Fruit fly (Drosophila melanogaster) whole organism, wandering third instar larva: ENCODE data around the gene Rab9.

ENCODE experiments used
- CG32264 ChIP-seq: fragments of 200-800 bp; sonication (Bioruptor generic); optimal IDR thresholded peaks from 2 replicates; lab custom pipeline; 2016; ENCODE audit warnings: missing biosample characterization, missing genetic modification characterization
- CG9705 ChIP-seq: fragments of 200-800 bp; sonication (Bioruptor generic); optimal IDR thresholded peaks from 2 replicates; lab custom pipeline; 2018; ENCODE audit warnings: missing biosample characterization, mild to moderate bottlenecking, missing genetic modification characterization
- CrebA ChIP-seq: fragments of 200-800 bp; sonication (Bioruptor generic); optimal IDR thresholded peaks from 2 replicates; lab custom pipeline; 2016; ENCODE audit warnings: missing biosample characterization, mild to moderate bottlenecking, missing genetic modification characterization, borderline replicate concordance
- Dfd ChIP-seq: fragments of >200 bp; optimal IDR thresholded peaks from 2 replicates; lab custom pipeline; 2017; ENCODE audit warnings: missing biosample characterization, missing genetic modification characterization
- Dif ChIP-seq: fragments of 200-275, 200-300 bp; sonication (Bioruptor generic); optimal IDR thresholded peaks from 2 replicates; lab custom pipeline; 2018; ENCODE audit warnings: missing biosample characterization, missing genetic modification characterization; ENCODE audit not compliant: partially characterized antibody
- GATAd ChIP-seq: sonication (Bioruptor generic); optimal IDR thresholded peaks from 2 replicates; lab custom pipeline; 2016; ENCODE audit warnings: missing biosample characterization, missing genetic modification characterization
- HLH106 ChIP-seq: fragments of 200-800 bp; optimal IDR thresholded peaks from 3 replicates; lab custom pipeline; 2019; ENCODE audit warnings: missing biosample characterization, mild to moderate bottlenecking, missing genetic modification characterization, moderate library complexity
- Hnf4 ChIP-seq: fragments of 200-800 bp; sonication (Bioruptor generic); optimal IDR thresholded peaks from 2 replicates; lab custom pipeline; 2016; ENCODE audit warnings: missing biosample characterization, mild to moderate bottlenecking, missing genetic modification characterization
- Hr78 ChIP-seq: fragments of >200 bp; optimal IDR thresholded peaks from 2 replicates; lab custom pipeline; 2017; ENCODE audit warnings: missing biosample characterization, missing genetic modification characterization
- Hr83 ChIP-seq: fragments of 200-300 bp; sonication (Bioruptor generic); optimal IDR thresholded peaks from 2 replicates; lab custom pipeline; 2016; ENCODE audit warnings: missing biosample characterization, mild to moderate bottlenecking, missing genetic modification characterization, moderate library complexity; ENCODE audit not compliant: poor library complexity, severe bottlenecking
- Jra ChIP-seq: sonication (Bioruptor generic); optimal IDR thresholded peaks from 2 replicates; lab custom pipeline; 2016; ENCODE audit warnings: missing biosample characterization, missing genetic modification characterization
- Mio ChIP-seq: sonication (Bioruptor generic); optimal IDR thresholded peaks from 2 replicates; lab custom pipeline; 2016; ENCODE audit warnings: missing biosample characterization, missing genetic modification characterization
- Myc ChIP-seq: fragments of >200 bp; optimal IDR thresholded peaks from 2 replicates; lab custom pipeline; 2017
- N ChIP-seq: fragments of >200 bp; optimal IDR thresholded peaks from 2 replicates; lab custom pipeline; 2018; ENCODE audit warnings: missing biosample characterization, missing external identifiers, missing genetic modification characterization
- OdsH ChIP-seq: fragments of 200-800 bp; sonication (Bioruptor generic); optimal IDR thresholded peaks from 2 replicates; lab custom pipeline; 2016; ENCODE audit warnings: missing biosample characterization, mild to moderate bottlenecking, missing genetic modification characterization
- Rel ChIP-seq, 2 experiments: fragments of 200-800 bp; sonication (Bioruptor generic) in 1 of 2; optimal IDR thresholded peaks; 2 replicates in 1 of 2; 3 replicates in 1 of 2; lab custom pipeline; 2016 to 2019; ENCODE audit warnings: mild to moderate bottlenecking in 2 of 2, missing biosample characterization in 2 of 2, missing genetic modification characterization in 2 of 2, moderate library complexity in 1 of 2
- Sp1 ChIP-seq: fragments of 200-800 bp; sonication (Bioruptor generic); optimal IDR thresholded peaks from 3 replicates; lab custom pipeline; 2019; ENCODE audit warnings: missing biosample characterization, mild to moderate bottlenecking, missing genetic modification characterization, moderate library complexity
- Vsx2 ChIP-seq: fragments of 200-300, 225-300 bp; sonication (Bioruptor generic); optimal IDR thresholded peaks from 2 replicates; lab custom pipeline; 2018; ENCODE audit warnings: missing biosample characterization, missing genetic modification characterization; ENCODE audit not compliant: partially characterized antibody
- br ChIP-seq: fragments of 200-800 bp; sonication (Bioruptor generic); optimal IDR thresholded peaks from 2 replicates; lab custom pipeline; 2016; ENCODE audit warnings: missing biosample characterization, missing genetic modification characterization
- brk ChIP-seq: fragments of 200-800 bp; sonication (Bioruptor generic); optimal IDR thresholded peaks from 2 replicates; lab custom pipeline; 2016; ENCODE audit warnings: missing biosample characterization, mild to moderate bottlenecking, missing genetic modification characterization
- dl ChIP-seq, 2 experiments: fragments of 175-275, 200-275 bp in 1 of 2; fragments of 200-275 bp in 1 of 2; sonication (Bioruptor generic); optimal IDR thresholded peaks; lab custom pipeline; 2018; ENCODE audit warnings: mild to moderate bottlenecking in 2 of 2, missing biosample characterization in 2 of 2, missing genetic modification characterization in 2 of 2, moderate library complexity in 2 of 2; ENCODE audit not compliant: partially characterized antibody in 2 of 2, insufficient read depth in 1 of 2
- dsf ChIP-seq: sonication (Bioruptor generic); optimal IDR thresholded peaks from 2 replicates; lab custom pipeline; 2016; ENCODE audit warnings: missing biosample characterization, missing genetic modification characterization, borderline replicate concordance
- ey ChIP-seq: fragments of 200-800 bp; sonication (Bioruptor generic); optimal IDR thresholded peaks from 2 replicates; lab custom pipeline; 2016; ENCODE audit warnings: missing biosample characterization, missing genetic modification characterization
- foxo ChIP-seq, 2 experiments: fragments of 200-800 bp; sonication (Bioruptor generic); optimal IDR thresholded peaks; 2 replicates in 1 of 2; 3 replicates in 1 of 2; lab custom pipeline; 2016 to 2017; ENCODE audit warnings: missing biosample characterization in 2 of 2, missing genetic modification characterization in 2 of 2
- fru ChIP-seq: fragments of 200-800 bp; sonication (Bioruptor generic); optimal IDR thresholded peaks from 3 replicates; lab custom pipeline; 2016; ENCODE audit warnings: missing biosample characterization, mild to moderate bottlenecking, missing genetic modification characterization
- h ChIP-seq: fragments of 200-800 bp; sonication (Bioruptor generic); optimal IDR thresholded peaks from 3 replicates; lab custom pipeline; 2016; ENCODE audit warnings: missing biosample characterization, mild to moderate bottlenecking, missing genetic modification characterization
- jim ChIP-seq: fragments of 175-275, 200-325 bp; sonication (Bioruptor generic); optimal IDR thresholded peaks from 2 replicates; lab custom pipeline; 2016; ENCODE audit warnings: missing biosample characterization, mild to moderate bottlenecking, missing genetic modification characterization
- lola ChIP-seq: fragments of >200 bp; optimal IDR thresholded peaks from 2 replicates; lab custom pipeline; 2017; ENCODE audit warnings: missing biosample characterization, missing genetic modification characterization
- pan ChIP-seq: fragments of >200 bp; optimal IDR thresholded peaks from 2 replicates; lab custom pipeline; 2017
- psq ChIP-seq: fragments of 200-800 bp; sonication (Bioruptor generic); optimal IDR thresholded peaks from 3 replicates; lab custom pipeline; 2017; ENCODE audit warnings: missing biosample characterization, mild to moderate bottlenecking, missing genetic modification characterization, moderate library complexity
- rgr ChIP-seq: fragments of 200-800 bp; sonication (Bioruptor generic); optimal IDR thresholded peaks from 3 replicates; lab custom pipeline; 2016; ENCODE audit warnings: missing biosample characterization, mild to moderate bottlenecking, missing genetic modification characterization
- sage ChIP-seq: fragments of 200-800 bp; sonication (Bioruptor generic); optimal IDR thresholded peaks from 2 replicates; lab custom pipeline; 2016; ENCODE audit warnings: missing biosample characterization, mild to moderate bottlenecking, missing genetic modification characterization
- tai ChIP-seq: sonication (Bioruptor generic); optimal IDR thresholded peaks from 2 replicates; lab custom pipeline; 2016; ENCODE audit warnings: missing biosample characterization, missing genetic modification characterization
- usp ChIP-seq: fragments of >200 bp; optimal IDR thresholded peaks from 2 replicates; lab custom pipeline; 2017; ENCODE audit warnings: missing biosample characterization, missing genetic modification characterization
- woc ChIP-seq: sonication (Bioruptor generic); optimal IDR thresholded peaks from 2 replicates; lab custom pipeline; 2016; ENCODE audit warnings: missing biosample characterization, mild to moderate bottlenecking, missing genetic modification characterization

The Rab9 gene

DNA sequence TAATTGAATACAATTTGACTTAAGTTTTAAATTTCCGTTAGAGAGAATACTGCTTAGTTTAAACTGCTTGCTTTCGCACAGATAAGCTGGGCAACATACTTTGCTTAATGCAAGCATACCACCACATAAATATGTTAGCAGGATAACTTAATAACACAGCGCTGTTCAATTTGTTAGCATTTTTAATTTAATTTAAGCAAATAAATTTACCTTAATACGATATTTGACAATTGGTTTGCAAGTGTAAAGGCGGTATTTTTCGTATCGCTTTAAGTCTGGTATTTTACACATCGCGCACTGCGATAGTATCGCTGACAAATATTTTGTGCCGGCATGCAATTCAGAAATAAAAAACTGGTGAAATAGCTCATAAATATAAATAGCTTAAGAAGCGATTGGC is 2.0 kb upstream of the Rab9 start, which contains the start of gene RtcB:
Gene RtcB (plus strand): TSS at position 301 of the 400 bp plus-strand sequence.
- TF ChIP-seq h (peak; percentile 5), pan (no peak), rgr (GFP tag; lab: Kevin White, UChicago) (peak; percentile 64), CG9705 (GFP tag; lab: Kevin White, UChicago) (no peak), Myc (lab: Kevin White, UChicago) (peak; percentile 57), psq (GFP tag; lab: Kevin White, UChicago) (no peak), N (GFP tag; lab: Kevin White, UChicago) (peak; percentile 23), foxo (GFP tag; optimal IDR thresholded peaks at IDR 0.05; lab: Kevin White, UChicago) (no peak)

dm6 chr2L:19433292-19433691 is 918 bp downstream of the Rab9 start:
- no peak for TF ChIP-seq CrebA (GFP tag; lab: Kevin White, UChicago)
- no peak for TF ChIP-seq dl (GFP tag; optimal IDR thresholded peaks at IDR 0.05; lab: Kevin White, UChicago; ENCODE audit: insufficient read depth in 1 of 2, partially characterized antibody in 2 of 2)
- peak; percentile 18 for TF ChIP-seq h
- TF ChIP-seq woc (GFP tag; lab: Kevin White, UChicago), result peak; percentile 17
- no peak for TF ChIP-seq Mio (GFP tag; lab: Kevin White, UChicago)
- TF ChIP-seq, all 38 proteins: peak for 2

DNA sequence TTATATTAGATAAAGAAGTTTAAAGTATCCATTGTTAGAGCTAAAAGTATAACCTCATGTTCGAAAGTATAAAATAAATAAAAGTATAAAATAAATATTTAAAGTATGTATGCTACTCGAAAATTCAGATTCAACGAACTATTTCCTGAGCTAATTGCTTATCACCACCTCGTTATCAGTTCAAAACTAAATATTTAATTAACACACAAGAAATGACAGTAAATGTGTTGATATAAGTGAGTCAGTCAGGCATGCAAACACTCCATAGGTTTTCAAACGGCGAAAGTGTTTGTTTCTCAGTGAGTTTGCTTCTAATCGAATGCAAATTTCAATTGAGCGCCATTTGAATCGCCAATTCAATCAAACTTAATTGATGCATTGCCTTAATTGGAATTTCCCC is 1.9 kb downstream of the Rab9 start:
- peak; percentile 14 for TF ChIP-seq h
- no peak for TF ChIP-seq brk
- no peak for TF ChIP-seq sage (GFP tag; lab: Kevin White, UChicago)
- TF ChIP-seq woc (GFP tag; lab: Kevin White, UChicago), result no peak
- TF ChIP-seq Hr78 (GFP tag; lab: Kevin White, UChicago), result no peak
- TF ChIP-seq Jra, result no peak
- TF ChIP-seq Hr83 (GFP tag; lab: Kevin White, UChicago), result peak; percentile 23
- TF ChIP-seq OdsH (GFP tag; lab: Kevin White, UChicago), result peak; percentile 18
- TF ChIP-seq tai (GFP tag; lab: Kevin White, UChicago), result no peak
- TF ChIP-seq CrebA (GFP tag; lab: Kevin White, UChicago), result no peak
- TF ChIP-seq dl (GFP tag; optimal IDR thresholded peaks at IDR 0.05; lab: Kevin White, UChicago; ENCODE audit: insufficient read depth in 1 of 2, partially characterized antibody in 2 of 2), result no peak
- no peak for TF ChIP-seq Vsx2 (GFP tag; lab: Kevin White, UChicago)
- no peak for TF ChIP-seq pan
- no peak for TF ChIP-seq Dfd (GFP tag; lab: Kevin White, UChicago)
- TF ChIP-seq N (GFP tag; lab: Kevin White, UChicago), result no peak
- TF ChIP-seq CG9705 (GFP tag; lab: Kevin White, UChicago), result no peak

DNA sequence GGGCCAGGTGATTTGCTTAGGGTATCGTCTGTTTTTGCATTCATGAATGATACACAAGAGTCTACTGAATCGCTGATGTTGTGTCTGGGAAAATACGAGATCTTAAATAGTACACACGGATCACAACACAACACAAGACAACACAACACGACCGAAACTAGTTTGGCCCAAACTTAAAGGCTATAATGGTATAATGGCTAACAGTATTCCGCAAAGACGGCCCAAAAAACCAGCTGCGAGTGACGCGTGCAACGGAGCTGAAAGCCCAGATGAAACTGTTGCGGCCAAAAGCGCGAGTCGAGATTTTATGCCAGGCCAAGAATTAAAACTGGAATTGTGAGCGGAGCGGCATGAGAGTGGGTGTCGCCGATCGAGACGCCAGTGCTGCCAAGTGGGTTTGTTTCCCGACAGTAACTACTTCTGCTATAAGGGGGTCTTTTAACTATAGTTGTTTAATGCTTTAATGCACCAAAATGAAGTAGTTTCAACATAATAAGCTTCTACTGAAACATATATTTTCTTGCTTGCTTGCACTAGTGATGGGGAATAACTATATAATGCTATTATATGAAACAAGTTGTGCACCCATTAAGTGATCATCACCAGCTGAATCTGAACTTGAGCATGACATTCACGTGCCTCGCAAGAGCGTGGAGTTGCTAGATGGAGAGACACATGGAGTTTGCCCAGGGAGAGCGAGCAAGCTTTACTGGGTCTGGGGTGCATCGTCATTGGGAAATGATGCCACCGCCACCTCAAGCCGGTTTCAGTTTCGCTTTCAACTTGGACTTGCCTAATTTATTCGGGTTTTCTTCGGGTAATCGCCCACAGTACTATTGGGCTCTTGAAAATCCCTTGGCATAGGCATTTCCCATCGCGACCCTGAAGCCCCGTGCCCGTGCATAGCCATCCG is 6.6 kb downstream of the Rab9 start:
- TF ChIP-seq ey, result no peak
- TF ChIP-seq CG32264 (GFP tag; lab: Kevin White, UChicago), result no peak
- TF ChIP-seq psq (GFP tag; lab: Kevin White, UChicago), result no peak
- TF ChIP-seq GATAd, result no peak
- no peak for TF ChIP-seq Hnf4 (GFP tag; lab: Kevin White, UChicago)
- TF ChIP-seq Sp1 (GFP tag; lab: Kevin White, UChicago), result peak; percentile 37
- TF ChIP-seq lola (GFP tag; lab: Kevin White, UChicago), result no peak
- no peak for TF ChIP-seq usp (GFP tag; lab: Kevin White, UChicago)
- peak; percentile 86 for TF ChIP-seq Myc (lab: Kevin White, UChicago)
- no peak for TF ChIP-seq pan
- TF ChIP-seq Vsx2 (GFP tag; lab: Kevin White, UChicago), result peak; percentile 5
- no peak for TF ChIP-seq dsf (GFP tag; lab: Kevin White, UChicago)
- TF ChIP-seq OdsH (GFP tag; lab: Kevin White, UChicago), result no peak
- TF ChIP-seq CG9705 (GFP tag; lab: Kevin White, UChicago), result no peak
- TF ChIP-seq rgr (GFP tag; lab: Kevin White, UChicago), result peak; percentile 2
- peak; percentile 37 for TF ChIP-seq br (GFP tag; lab: Kevin White, UChicago)
- no peak for TF ChIP-seq tai (GFP tag; lab: Kevin White, UChicago)
- TF ChIP-seq Dfd (GFP tag; lab: Kevin White, UChicago), result no peak
- TF ChIP-seq Hr83 (GFP tag; lab: Kevin White, UChicago), result no peak
- TF ChIP-seq Mio (GFP tag; lab: Kevin White, UChicago), result no peak
- no peak for TF ChIP-seq jim (GFP tag; lab: Kevin White, UChicago)
- no peak for TF ChIP-seq Jra
- peak; percentile 43 for TF ChIP-seq fru (GFP tag; lab: Kevin White, UChicago)
- peak; percentile 21 for TF ChIP-seq h
- TF ChIP-seq foxo (GFP tag; optimal IDR thresholded peaks at IDR 0.05; lab: Kevin White, UChicago), result peak in 1 of 2 experiments; percentile 32
- TF ChIP-seq Rel (GFP tag; optimal IDR thresholded peaks at IDR 0.05; lab: Kevin White, UChicago), result no peak
- no peak for TF ChIP-seq Rel (tag; optimal IDR thresholded peaks at IDR 0.05; lab: Kevin White, UChicago)
- TF ChIP-seq sage (GFP tag; lab: Kevin White, UChicago), result no peak
- TF ChIP-seq dl (GFP tag; optimal IDR thresholded peaks at IDR 0.05; lab: Kevin White, UChicago; ENCODE audit: insufficient read depth in 1 of 2, partially characterized antibody in 2 of 2), result peak in 1 of 2 experiments; percentile 30
- TF ChIP-seq Dif, result peak; percentile 40
- TF ChIP-seq woc (GFP tag; lab: Kevin White, UChicago), result peak; percentile 80
- TF ChIP-seq HLH106 (tag; lab: Kevin White, UChicago), result peak; percentile 44
